Worm (Caenorhabditis elegans) whole organism, early embryonic: ENCODE data around the gene F44D12.19.

Source experiments
- B0310.2 ChIP-seq: sonication (generic microtip); optimal IDR thresholded peaks from 2 replicates; lab custom pipeline; 2016; ENCODE audit warnings: mild to moderate bottlenecking, missing genetic modification characterization, missing compliant biosample characterization
- F13C5.2 ChIP-seq: sonication (generic microtip); optimal IDR thresholded peaks from 2 replicates; lab custom pipeline; 2017; ENCODE audit warnings: mild to moderate bottlenecking, missing genetic modification characterization, inconsistent platforms, missing compliant biosample characterization
- aly-1 ChIP-seq: sonication (generic microtip); optimal IDR thresholded peaks from 2 replicates; lab custom pipeline; 2016; ENCODE audit warnings: missing genetic modification characterization, missing compliant biosample characterization
- ama-1 ChIP-seq: fragments of 150-350 bp; optimal IDR thresholded peaks from 2 replicates; lab custom pipeline; 2014
- ceh-13 ChIP-seq: fragments of 200-800 bp; sonication (Bioruptor generic); optimal IDR thresholded peaks from 2 replicates; lab custom pipeline; 2018; ENCODE audit warnings: mild to moderate bottlenecking, missing genetic modification characterization, missing compliant biosample characterization
- ceh-36 ChIP-seq: sonication (generic microtip); optimal IDR thresholded peaks from 2 replicates; lab custom pipeline; 2016; ENCODE audit warnings: missing genetic modification characterization, inconsistent platforms, missing compliant biosample characterization
- ets-7 ChIP-seq: sonication (generic microtip); optimal IDR thresholded peaks from 2 replicates; lab custom pipeline; 2016; ENCODE audit warnings: missing genotype, missing genetic modification characterization, missing compliant biosample characterization
- flt-1 ChIP-seq: fragments of 200-800 bp; sonication (Bioruptor generic); IDR thresholded peaks from 2 replicates; pipeline ENCODE4 v1.3.6; 2022; ENCODE audit warnings: missing genetic modification characterization, missing compliant biosample characterization
- hmbx-1 ChIP-seq: sonication (generic microtip); optimal IDR thresholded peaks from 2 replicates; lab custom pipeline; 2016; ENCODE audit warnings: mild to moderate bottlenecking, missing genetic modification characterization, missing compliant biosample characterization
- hmg-4 ChIP-seq: fragments of 200-800 bp; sonication (Bioruptor generic); optimal IDR thresholded peaks from 2 replicates; lab custom pipeline; 2018; ENCODE audit warnings: mild to moderate bottlenecking, missing genetic modification characterization, missing compliant biosample characterization
- hnd-1 ChIP-seq: sonication (generic microtip); optimal IDR thresholded peaks from 2 replicates; lab custom pipeline; 2016; ENCODE audit warnings: missing genetic modification characterization, missing compliant biosample characterization
- pes-1 ChIP-seq: fragments of 200-800 bp; sonication (Bioruptor generic); IDR thresholded peaks from 2 replicates; pipeline ENCODE4 v1.3.6; 2022; ENCODE audit warnings: missing genetic modification reagents, missing genetic modification characterization, missing compliant biosample characterization
- scrt-1 ChIP-seq: fragments of 200-800 bp; sonication (Bioruptor generic); IDR thresholded peaks from 2 replicates; pipeline ENCODE4 v1.3.6; 2022; ENCODE audit warnings: missing genetic modification characterization, missing compliant biosample characterization
- sea-1 ChIP-seq: fragments of 200-800 bp; sonication (Bioruptor generic); conservative IDR thresholded peaks from 2 replicates; pipeline ENCODE4 v1.3.6; 2022; ENCODE audit warnings: missing genetic modification characterization, missing compliant biosample characterization
- tbx-11 ChIP-seq: fragments of 200-800 bp; sonication (Bioruptor generic); IDR thresholded peaks from 2 replicates; pipeline ENCODE4 v1.3.6; 2022; ENCODE audit warnings: missing genetic modification characterization, missing compliant biosample characterization
- tbx-37 ChIP-seq: fragments of 200-800 bp; sonication (Bioruptor generic); conservative IDR thresholded peaks from 2 replicates; pipeline ENCODE4 v1.3.6; 2022; ENCODE audit warnings: missing genetic modification reagents, missing genetic modification characterization, missing compliant biosample characterization
- tra-4 ChIP-seq: sonication (generic microtip); optimal IDR thresholded peaks from 2 replicates; lab custom pipeline; 2017; ENCODE audit warnings: missing genetic modification characterization, missing compliant biosample characterization

Gene F44D12.19

DNA sequence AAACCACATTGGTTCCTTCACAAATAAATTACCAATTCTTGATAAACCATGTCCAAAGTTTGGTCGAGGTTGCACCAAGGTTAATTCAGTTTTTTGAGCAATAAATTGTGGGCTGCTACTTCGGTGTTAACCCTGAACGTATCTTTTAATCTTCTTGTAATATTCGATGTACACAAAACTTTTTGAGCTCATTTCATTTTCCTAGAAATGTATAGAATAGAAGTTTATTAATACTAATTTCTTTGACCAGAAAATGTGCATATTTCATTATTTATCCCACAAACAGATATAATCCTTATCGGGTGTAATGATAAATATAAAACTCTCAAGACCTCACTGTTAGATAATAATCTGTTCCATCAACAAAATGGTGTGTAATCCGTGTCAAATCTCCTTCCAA, 42.6 kb downstream of the F44D12.19 start:
- TF ChIP-seq hmg-4 (GFP tag; lab: Kevin White, UChicago), result no peak
- TF ChIP-seq ceh-13 (GFP tag; lab: Kevin White, UChicago), result no peak
- TF ChIP-seq hnd-1, result no peak
- no peak for TF ChIP-seq scrt-1 (GFP tag; lab: Robert Waterston, UW)
- TF ChIP-seq hmbx-1, result no peak
- TF ChIP-seq tbx-11 (GFP tag; lab: Robert Waterston, UW), result no peak
- TF ChIP-seq B0310.2 (tag; lab: Kevin White, UChicago), result no peak
- TF ChIP-seq tbx-37 (GFP tag; lab: Robert Waterston, UW), result no peak
- TF ChIP-seq F13C5.2 (tag; lab: Kevin White, UChicago), result no peak
- TF ChIP-seq ceh-36 (tag; lab: Kevin White, UChicago), result no peak
- no peak for TF ChIP-seq tra-4 (tag; lab: Kevin White, UChicago)
- no peak for TF ChIP-seq flt-1 (GFP tag; lab: Robert Waterston, UW)
- no peak for TF ChIP-seq aly-1 (tag; lab: Kevin White, UChicago)
- no peak for TF ChIP-seq ama-1 (lab: Kevin White, UChicago)
- TF ChIP-seq ets-7 (tag; lab: Kevin White, UChicago), result no peak

ce11 chrIV:10065159-10065558, 43.8 kb downstream of the F44D12.19 start:
- TF ChIP-seq ama-1 (lab: Kevin White, UChicago) (no peak), hmg-4 (GFP tag; lab: Kevin White, UChicago) (no peak), tbx-37 (GFP tag; lab: Robert Waterston, UW) (no peak), aly-1 (tag; lab: Kevin White, UChicago) (no peak), B0310.2 (tag; lab: Kevin White, UChicago) (no peak), pes-1 (GFP tag; lab: Robert Waterston, UW) (no peak), sea-1 (GFP tag; lab: Robert Waterston, UW) (no peak), hnd-1 (no peak), scrt-1 (GFP tag; lab: Robert Waterston, UW) (no peak), ceh-36 (tag; lab: Kevin White, UChicago) (no peak), hmbx-1 (no peak), tra-4 (tag; lab: Kevin White, UChicago) (no peak), flt-1 (GFP tag; lab: Robert Waterston, UW) (no peak), tbx-11 (GFP tag; lab: Robert Waterston, UW) (no peak), ets-7 (tag; lab: Kevin White, UChicago) (no peak), ceh-13 (GFP tag; lab: Kevin White, UChicago) (no peak), F13C5.2 (tag; lab: Kevin White, UChicago) (no peak)

DNA sequence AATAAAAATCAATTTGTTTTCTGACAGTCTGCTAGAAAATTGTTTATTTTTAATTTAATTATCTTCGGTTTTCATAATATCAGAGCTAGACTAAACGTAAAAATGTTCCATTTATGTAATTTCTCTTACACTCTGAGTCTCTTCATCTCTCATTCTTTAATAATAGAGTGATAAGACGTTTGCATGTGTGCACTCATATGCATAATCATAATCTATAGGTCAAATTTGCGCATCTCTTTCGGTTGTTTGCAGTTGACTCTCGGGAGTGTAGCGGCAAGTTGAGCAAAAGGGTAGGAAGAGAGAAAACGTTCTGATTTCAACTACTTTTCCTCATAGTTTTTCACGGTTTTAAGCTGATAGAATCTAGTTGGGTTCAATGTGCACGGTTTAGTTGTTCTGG, 45.1 kb downstream of the F44D12.19 start:
- TF ChIP-seq ceh-13 (GFP tag; lab: Kevin White, UChicago), result no peak
- TF ChIP-seq tbx-11 (GFP tag; lab: Robert Waterston, UW), result no peak
- TF ChIP-seq tbx-37 (GFP tag; lab: Robert Waterston, UW), result no peak
- TF ChIP-seq sea-1 (GFP tag; lab: Robert Waterston, UW), result no peak
- no peak for TF ChIP-seq F13C5.2 (tag; lab: Kevin White, UChicago)
- no peak for TF ChIP-seq pes-1 (GFP tag; lab: Robert Waterston, UW)
- TF ChIP-seq tra-4 (tag; lab: Kevin White, UChicago), result no peak
- TF ChIP-seq scrt-1 (GFP tag; lab: Robert Waterston, UW), result no peak
- no peak for TF ChIP-seq B0310.2 (tag; lab: Kevin White, UChicago)
- no peak for TF ChIP-seq hnd-1

DNA sequence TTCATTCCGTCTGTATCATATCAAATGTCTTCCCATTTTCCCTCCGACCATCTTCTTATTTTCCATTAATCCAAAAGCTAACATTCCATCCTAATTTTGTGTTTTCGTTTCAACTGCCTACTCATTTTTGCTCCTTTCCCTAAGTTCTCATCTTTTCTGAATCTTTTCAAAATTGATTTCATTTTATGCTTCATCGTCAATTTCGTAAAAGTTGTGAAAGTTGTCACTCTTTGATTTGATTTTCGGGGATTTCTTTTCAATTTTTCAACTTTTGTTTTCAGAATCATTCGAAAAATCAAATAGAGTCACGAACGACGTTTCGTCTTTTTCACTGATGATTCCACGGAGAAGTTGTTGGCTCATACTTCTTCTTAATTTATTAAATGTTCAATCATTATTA, 46.2 kb downstream of the F44D12.19 start, which contains the start of gene cwn-2:
Gene cwn-2 (plus strand): TSS at position 276 of the 400 bp plus-strand sequence.
- TF ChIP-seq sea-1 (GFP tag; lab: Robert Waterston, UW) (no peak), tra-4 (tag; lab: Kevin White, UChicago) (no peak), ceh-36 (tag; lab: Kevin White, UChicago) (no peak), ets-7 (tag; lab: Kevin White, UChicago) (no peak), flt-1 (GFP tag; lab: Robert Waterston, UW) (no peak), hmg-4 (GFP tag; lab: Kevin White, UChicago) (no peak), tbx-11 (GFP tag; lab: Robert Waterston, UW) (no peak), pes-1 (GFP tag; lab: Robert Waterston, UW) (no peak), ama-1 (lab: Kevin White, UChicago) (no peak), scrt-1 (GFP tag; lab: Robert Waterston, UW) (no peak), hmbx-1 (no peak), ceh-13 (GFP tag; lab: Kevin White, UChicago) (no peak), aly-1 (tag; lab: Kevin White, UChicago) (no peak), B0310.2 (tag; lab: Kevin White, UChicago) (no peak), F13C5.2 (tag; lab: Kevin White, UChicago) (no peak), hnd-1 (no peak), tbx-37 (GFP tag; lab: Robert Waterston, UW) (no peak)

DNA sequence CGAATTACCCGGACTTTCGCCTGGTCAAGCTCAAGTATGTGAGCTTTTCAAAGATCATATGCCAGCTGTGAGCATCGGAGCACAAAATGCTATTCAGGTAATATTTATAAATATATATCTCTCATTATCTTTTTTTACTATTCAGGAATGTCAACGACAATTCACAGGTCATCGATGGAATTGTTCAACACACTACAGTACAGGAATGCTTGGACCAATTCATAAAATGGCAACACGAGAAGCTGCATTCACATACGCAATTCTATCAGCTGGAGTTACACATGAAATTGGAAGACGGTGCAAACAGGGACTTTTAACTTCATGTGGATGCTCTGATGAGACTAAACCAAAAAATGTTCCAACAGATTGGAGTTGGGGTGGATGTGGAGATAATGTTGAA, 46.9 kb downstream of the F44D12.19 start:
- no peak for TF ChIP-seq F13C5.2 (tag; lab: Kevin White, UChicago)
- TF ChIP-seq ets-7 (tag; lab: Kevin White, UChicago), result no peak
- no peak for TF ChIP-seq tra-4 (tag; lab: Kevin White, UChicago)
- TF ChIP-seq B0310.2 (tag; lab: Kevin White, UChicago), result no peak
- no peak for TF ChIP-seq hmbx-1
- no peak for TF ChIP-seq flt-1 (GFP tag; lab: Robert Waterston, UW)
- no peak for TF ChIP-seq aly-1 (tag; lab: Kevin White, UChicago)
- TF ChIP-seq sea-1 (GFP tag; lab: Robert Waterston, UW), result no peak
- no peak for TF ChIP-seq scrt-1 (GFP tag; lab: Robert Waterston, UW)
- no peak for TF ChIP-seq ceh-36 (tag; lab: Kevin White, UChicago)
- TF ChIP-seq tbx-37 (GFP tag; lab: Robert Waterston, UW), result no peak
- no peak for TF ChIP-seq tbx-11 (GFP tag; lab: Robert Waterston, UW)
- TF ChIP-seq ceh-13 (GFP tag; lab: Kevin White, UChicago), result no peak
- TF ChIP-seq hmg-4 (GFP tag; lab: Kevin White, UChicago), result no peak
